Fruit fly (Drosophila melanogaster): ENCODE data around the gene CG5509.

The CG5509 gene

DNA sequence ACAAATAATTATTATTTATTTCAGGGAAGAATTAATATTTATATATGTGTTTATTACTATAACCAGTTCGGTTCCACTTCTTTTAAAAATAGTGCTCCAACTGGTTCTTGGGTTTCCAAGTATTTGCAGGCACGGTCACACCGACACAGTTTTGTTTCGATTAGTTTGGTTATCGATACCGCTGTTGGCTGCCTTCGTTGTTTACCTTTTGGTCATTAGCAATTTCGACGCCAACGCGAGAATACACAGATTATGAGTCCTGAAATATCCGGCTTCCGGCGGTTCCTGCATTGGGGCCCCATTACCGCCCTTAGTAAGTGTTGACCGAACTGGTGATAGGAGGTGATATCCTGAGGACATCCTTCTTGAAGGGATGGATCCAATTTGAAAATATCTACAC, 44.1 kb upstream of the CG5509 start, which contains the start of gene CG5196:
TSS of gene CG5196 (plus strand) at position 157 of the 400 bp plus-strand sequence.
- no peak for TF ChIP-seq rgr (GFP tag; optimal IDR thresholded peaks at IDR 0.05)
- TF ChIP-seq tai (GFP tag; optimal IDR thresholded peaks at IDR 0.05): no peak
- no peak for TF ChIP-seq pan (optimal IDR thresholded peaks at IDR 0.05)
- no peak for TF ChIP-seq jim (GFP tag; optimal IDR thresholded peaks at IDR 0.05)
- TF ChIP-seq Rel (GFP tag; optimal IDR thresholded peaks at IDR 0.05): no peak
- TF ChIP-seq Rel (tag; optimal IDR thresholded peaks at IDR 0.05): peak; percentile 27
- no peak for TF ChIP-seq ey (GFP tag; optimal IDR thresholded peaks at IDR 0.05)
- no peak for TF ChIP-seq Dfd (GFP tag; optimal IDR thresholded peaks at IDR 0.05)
- no peak for TF ChIP-seq dl (GFP tag; optimal IDR thresholded peaks at IDR 0.05; ENCODE audit: insufficient read depth in 1 of 2, partially characterized antibody in 2 of 2)
- TF ChIP-seq CrebA (GFP tag; optimal IDR thresholded peaks at IDR 0.05; ENCODE audit: borderline replicate concordance): no peak
- no peak for TF ChIP-seq Mio (GFP tag; optimal IDR thresholded peaks at IDR 0.05)
- TF ChIP-seq CG9705 (GFP tag; optimal IDR thresholded peaks at IDR 0.05): no peak
- TF ChIP-seq sage (GFP tag; optimal IDR thresholded peaks at IDR 0.05): no peak
- TF ChIP-seq h (GFP tag; optimal IDR thresholded peaks at IDR 0.05): no peak
- peak; percentile 22 for TF ChIP-seq Sp1 (GFP tag; optimal IDR thresholded peaks at IDR 0.05)
- peak; percentile 7 for TF ChIP-seq HLH106 (tag; optimal IDR thresholded peaks at IDR 0.05)
- TF ChIP-seq lola (GFP tag; optimal IDR thresholded peaks at IDR 0.05): no peak
- no peak for TF ChIP-seq brk (GFP tag; optimal IDR thresholded peaks at IDR 0.05)
- TF ChIP-seq dsf (GFP tag; optimal IDR thresholded peaks at IDR 0.05; ENCODE audit: borderline replicate concordance): no peak
- TF ChIP-seq fru (GFP tag; optimal IDR thresholded peaks at IDR 0.05): peak; percentile 17
- no peak for TF ChIP-seq foxo (GFP tag; optimal IDR thresholded peaks at IDR 0.05)
- no peak for TF ChIP-seq OdsH (GFP tag; optimal IDR thresholded peaks at IDR 0.05)
- TF ChIP-seq psq (GFP tag; optimal IDR thresholded peaks at IDR 0.05): no peak
- no peak for TF ChIP-seq Hr78 (GFP tag; optimal IDR thresholded peaks at IDR 0.05)
- no peak for TF ChIP-seq N (GFP tag; optimal IDR thresholded peaks at IDR 0.05)
- no peak for TF ChIP-seq dmrt93B (GFP tag; optimal IDR thresholded peaks at IDR 0.05)
- TF ChIP-seq CG32264 (GFP tag; optimal IDR thresholded peaks at IDR 0.05): no peak

DNA sequence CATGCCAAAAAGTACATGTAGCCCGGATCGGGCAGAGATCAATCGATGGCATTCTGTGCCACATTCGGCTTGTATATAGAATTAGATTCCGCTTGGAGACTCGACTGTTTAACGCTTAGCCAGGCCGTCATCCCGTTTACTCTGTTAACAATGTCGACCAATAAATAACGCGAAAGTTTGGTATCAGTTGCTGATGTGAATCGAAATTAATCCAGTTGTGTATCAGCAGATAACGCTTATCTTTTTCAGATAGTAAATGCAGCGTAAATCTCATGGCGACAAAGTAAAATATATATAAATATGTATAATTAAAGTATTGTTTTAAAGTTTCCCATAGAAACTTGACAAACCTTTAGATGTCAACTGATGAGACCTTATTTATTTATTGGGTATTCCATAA, 40.8 kb upstream of the CG5509 start:
- no peak for TF ChIP-seq Myc (optimal IDR thresholded peaks at IDR 0.05)
- no peak for TF ChIP-seq Hnf4 (GFP tag; optimal IDR thresholded peaks at IDR 0.05)
- TF ChIP-seq fru (GFP tag; optimal IDR thresholded peaks at IDR 0.05): no peak
- TF ChIP-seq woc (GFP tag; optimal IDR thresholded peaks at IDR 0.05): no peak
- no peak for TF ChIP-seq Dif (GFP tag; optimal IDR thresholded peaks at IDR 0.05; ENCODE audit: partially characterized antibody)
- TF ChIP-seq GATAd (GFP tag; optimal IDR thresholded peaks at IDR 0.05): no peak
- no peak for TF ChIP-seq Jra (GFP tag; optimal IDR thresholded peaks at IDR 0.05)
- no peak for TF ChIP-seq Dfd (GFP tag; optimal IDR thresholded peaks at IDR 0.05)
- TF ChIP-seq pan (optimal IDR thresholded peaks at IDR 0.05): no peak
- no peak for TF ChIP-seq dmrt93B (GFP tag; optimal IDR thresholded peaks at IDR 0.05)
- no peak for TF ChIP-seq CG9705 (GFP tag; optimal IDR thresholded peaks at IDR 0.05)
- no peak for TF ChIP-seq jim (GFP tag; optimal IDR thresholded peaks at IDR 0.05)
- TF ChIP-seq sage (GFP tag; optimal IDR thresholded peaks at IDR 0.05): no peak
- no peak for TF ChIP-seq CG32264 (GFP tag; optimal IDR thresholded peaks at IDR 0.05)
- TF ChIP-seq psq (GFP tag; optimal IDR thresholded peaks at IDR 0.05): no peak
- no peak for TF ChIP-seq OdsH (GFP tag; optimal IDR thresholded peaks at IDR 0.05)
- TF ChIP-seq Mio (GFP tag; optimal IDR thresholded peaks at IDR 0.05): no peak
- no peak for TF ChIP-seq usp (GFP tag; optimal IDR thresholded peaks at IDR 0.05)
- no peak for TF ChIP-seq sv (GFP tag; optimal IDR thresholded peaks at IDR 0.05)

DNA sequence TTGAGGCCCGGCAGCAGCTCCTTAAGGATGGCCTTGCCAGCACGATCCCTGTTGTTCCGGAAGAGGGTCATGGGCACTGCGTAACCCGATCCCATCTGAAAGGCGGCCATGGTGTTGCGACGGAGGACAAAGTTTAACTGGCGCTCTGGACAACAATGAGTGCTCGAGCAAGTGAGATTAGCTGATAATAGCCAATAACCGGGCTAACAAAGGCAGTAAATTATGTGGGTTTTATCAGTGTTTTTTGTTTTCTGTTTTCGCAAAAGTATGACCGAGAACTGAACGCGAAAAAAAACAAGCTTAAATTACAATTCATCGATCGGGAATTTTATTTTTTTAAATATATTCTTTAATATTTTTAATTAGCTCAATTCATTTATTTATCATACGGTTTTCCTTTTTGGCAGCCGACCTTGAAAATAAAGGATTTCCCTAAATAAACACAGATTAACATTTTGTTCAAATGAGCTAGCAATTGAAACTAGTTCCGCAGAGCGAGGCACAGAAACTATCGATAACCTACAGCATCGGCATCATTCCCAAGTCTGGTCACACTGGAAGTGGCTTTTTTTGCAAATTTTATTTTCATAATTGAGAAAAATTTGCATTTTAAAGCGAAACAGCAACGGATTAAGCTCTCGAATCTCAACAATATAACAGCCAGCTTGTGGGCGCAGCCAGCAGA, 38.8 kb upstream of the CG5509 start, which contains the start of the genes Dip-C and pps:
TSS of gene Dip-C (minus strand) at position 486 of the 685 bp plus-strand sequence.
TSS of gene pps (plus strand) at position 555 of the 685 bp plus-strand sequence.
- no peak for TF ChIP-seq pan (optimal IDR thresholded peaks at IDR 0.05)
- no peak for TF ChIP-seq OdsH (GFP tag; optimal IDR thresholded peaks at IDR 0.05)
- TF ChIP-seq Sp1 (GFP tag; optimal IDR thresholded peaks at IDR 0.05): peak; percentile 26
- TF ChIP-seq psq (GFP tag; optimal IDR thresholded peaks at IDR 0.05): peak; percentile 4
- TF ChIP-seq rgr (GFP tag; optimal IDR thresholded peaks at IDR 0.05): no peak
- TF ChIP-seq Rel (GFP tag; optimal IDR thresholded peaks at IDR 0.05): no peak
- TF ChIP-seq Rel (tag; optimal IDR thresholded peaks at IDR 0.05): peak; percentile 83
